Worm (Caenorhabditis elegans): ENCODE measurements around the gene F26F12.2.

F26F12.2 gene

ce11 chrV:5842507-5843144 is 4.2 kb upstream of the F26F12.2 start (continued):
- TF ChIP-seq ztf-18 (tag; optimal IDR thresholded peaks at IDR 0.05): no peak
- no peak for TF ChIP-seq D2030.7 (GFP tag; IDR thresholded peaks at IDR 0.05)
- peak; percentile 38; the same call in 1 of the 2 replicates for TF ChIP-seq hmg-20 (GFP tag; IDR thresholded peaks at IDR 0.05)
- no peak for TF ChIP-seq sdz-38 (tag; optimal IDR thresholded peaks at IDR 0.05)
- TF ChIP-seq hmg-1.2 (GFP tag; IDR thresholded peaks at IDR 0.05): 0 out of 2 replicates have a peak, but pooled peaks have one; percentile 3
- TF ChIP-seq pbrm-1 (GFP tag; IDR thresholded peaks at IDR 0.05): no peak
- no peak for TF ChIP-seq mxl-1 (tag; optimal IDR thresholded peaks at IDR 0.05)
- 0 out of 2 replicates have a peak, but pooled peaks have one; percentile 73 for TF ChIP-seq sea-2 (GFP tag; IDR thresholded peaks at IDR 0.05)
- TF ChIP-seq pha-4 (tag; optimal IDR thresholded peaks at IDR 0.05): no peak
- no peak for TF ChIP-seq mcd-1 (GFP tag; IDR thresholded peaks at IDR 0.05)
- TF ChIP-seq Y67H2A.10 (GFP tag; conservative IDR thresholded peaks at IDR 0.05): no peak
- no peak for TF ChIP-seq hsf-1 (GFP tag; IDR thresholded peaks at IDR 0.05)
- no peak for TF ChIP-seq zfh-2 (GFP tag; conservative IDR thresholded peaks at IDR 0.05)
- no peak for TF ChIP-seq tbx-9 (tag; optimal IDR thresholded peaks at IDR 0.05; ENCODE audit: borderline replicate concordance)
- no peak for TF ChIP-seq dox-1 (GFP tag; IDR thresholded peaks at IDR 0.05)
- no peak; the same call in 1 of the 2 replicates for TF ChIP-seq let-526 (GFP tag; IDR thresholded peaks at IDR 0.05)
- 0 out of 2 replicates have a peak, but pooled peaks have one; percentile 13 for TF ChIP-seq ceh-100 (GFP tag; IDR thresholded peaks at IDR 0.05)
- TF ChIP-seq nfyb-1 (GFP tag; IDR thresholded peaks at IDR 0.05): peak; percentile 67
- TF ChIP-seq Y56A3A.18 (GFP tag; IDR thresholded peaks at IDR 0.05): no peak
- peak; percentile 9 for TF ChIP-seq nhr-80 (tag; optimal IDR thresholded peaks at IDR 0.05)
- TF ChIP-seq him-1 (tag; optimal IDR thresholded peaks at IDR 0.05): no peak
- TF ChIP-seq F33H1.4 (GFP tag; IDR thresholded peaks at IDR 0.05): no peak
- TF ChIP-seq lsy-27 (tag; optimal IDR thresholded peaks at IDR 0.05; ENCODE audit: borderline replicate concordance, insufficient read depth): no peak
- no peak for TF ChIP-seq ccch-3 (GFP tag; optimal IDR thresholded peaks at IDR 0.05)
- TF ChIP-seq T26A5.8 (tag; optimal IDR thresholded peaks at IDR 0.05): no peak

ce11 chrV:5840939-5841338 is 2.5 kb upstream of the F26F12.2 start:
- no peak for TF ChIP-seq zim-3 (tag; optimal IDR thresholded peaks at IDR 0.05)
- peak in 1 of 3 experiments; percentile 10 for TF ChIP-seq lin-35 (GFP tag; optimal IDR thresholded peaks at IDR 0.05)
- TF ChIP-seq K12H6.12 (tag; optimal IDR thresholded peaks at IDR 0.05): no peak
- TF ChIP-seq ZK185.1 (tag; optimal IDR thresholded peaks at IDR 0.05; ENCODE audit: poor library complexity, severe bottlenecking): no peak
- no peak for TF ChIP-seq madf-3 (GFP tag; IDR thresholded peaks at IDR 0.05)
- TF ChIP-seq egrh-3 (GFP tag; IDR thresholded peaks at IDR 0.05): no peak
- peak; percentile 58 for TF ChIP-seq akir-1 (GFP tag; optimal IDR thresholded peaks at IDR 0.05)
- no peak for TF ChIP-seq ceh-100 (GFP tag; IDR thresholded peaks at IDR 0.05)
- TF ChIP-seq nhr-120 (GFP tag; IDR thresholded peaks at IDR 0.05): no peak
- TF ChIP-seq zfh-2 (GFP tag; conservative IDR thresholded peaks at IDR 0.05): peak; percentile 4; the same call in 1 of the 2 replicates
- TF ChIP-seq ceh-58 (GFP tag; IDR thresholded peaks at IDR 0.05): no peak
- TF ChIP-seq K11D2.4 (GFP tag; IDR thresholded peaks at IDR 0.05): peak; percentile 18; the same call in 1 of the 2 replicates
- TF ChIP-seq attf-6 (GFP tag; IDR thresholded peaks at IDR 0.05): no peak
- no peak for TF ChIP-seq nhr-179 (tag; optimal IDR thresholded peaks at IDR 0.05)
- TF ChIP-seq aptf-2 (GFP tag; conservative IDR thresholded peaks at IDR 0.05): no peak
- peak; percentile 1 for TF ChIP-seq mel-28 (tag; optimal IDR thresholded peaks at IDR 0.05; ENCODE audit: borderline replicate concordance)
